Worm (Caenorhabditis elegans): ENCODE measurements around the gene K02C4.2.

- TF ChIP-seq alr-1 (tag; optimal IDR thresholded peaks at IDR 0.05; ENCODE audit: borderline replicate concordance) (no peak), fkh-10 (GFP tag; optimal IDR thresholded peaks at IDR 0.05) (no peak), lin-13 (GFP tag; optimal IDR thresholded peaks at IDR 0.05) (no peak), ztf-4 (tag; optimal IDR thresholded peaks at IDR 0.05) (no peak), mdl-1 (tag; optimal IDR thresholded peaks at IDR 0.05) (peak in 1 of 2 experiments; percentile 53), nhr-28 (tag; optimal IDR thresholded peaks at IDR 0.05) (no peak), jun-1 (tag; optimal IDR thresholded peaks at IDR 0.05) (peak; percentile 12), snpc-4 (tag; optimal IDR thresholded peaks at IDR 0.05) (peak; percentile 33), sptf-1 (tag; optimal IDR thresholded peaks at IDR 0.05) (no peak), aha-1 (tag; optimal IDR thresholded peaks at IDR 0.05) (no peak), vab-15 (tag; optimal IDR thresholded peaks at IDR 0.05) (no peak)
These were observed 49.3 kb downstream of the K02C4.2 start, which contains the start of gene ire-1 for ce11 chrII:8124867-8125266.
